Comparison of ENCODE assay signal across 2 worm cellular contexts in the genomic region with DNA sequence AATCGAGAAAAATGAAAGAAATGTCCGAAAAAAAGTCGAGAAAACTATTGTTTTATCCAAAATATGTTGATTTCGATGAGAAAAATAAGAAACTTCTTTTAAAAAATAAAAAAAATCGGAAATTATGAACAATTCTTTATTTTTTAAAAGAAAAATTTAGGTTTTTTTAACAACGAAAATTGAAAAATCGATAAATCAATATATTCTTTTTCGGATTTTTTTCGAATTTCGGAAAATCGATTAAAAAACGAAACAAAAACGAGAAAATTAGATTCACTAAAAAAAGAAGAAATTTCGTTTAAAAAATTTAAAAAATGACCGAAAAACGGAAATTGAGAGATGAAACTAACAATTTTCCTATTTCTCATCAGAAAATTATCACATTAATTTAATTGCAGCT.
TF ChIP-seq lines count a peak whose summit lies in the region.

No protein-coding gene starts in this region.

TF ChIP-seq in whole organism, L3 larva, 47 proteins besides CTCF, POLR2A, EP300 and RAD21:
- TF ChIP-seq ama-1 (optimal IDR thresholded peaks at IDR 0.05; lab: Kevin White, UChicago) (no peak), nhr-43 (tag; optimal IDR thresholded peaks at IDR 0.05; lab: Kevin White, UChicago; ENCODE audit: poor library complexity, severe bottlenecking) (no peak), ceh-28 (tag; optimal IDR thresholded peaks at IDR 0.05; lab: Kevin White, UChicago) (peak; percentile 66)

TF ChIP-seq in whole organism, L4 larva, 104 proteins besides CTCF, POLR2A, EP300 and RAD21:
- TF ChIP-seq ceh-28 (tag; optimal IDR thresholded peaks at IDR 0.05; lab: Kevin White, UChicago) (peak; percentile 80), cey-2 (tag; optimal IDR thresholded peaks at IDR 0.05; lab: Kevin White, UChicago; ENCODE audit: borderline replicate concordance, insufficient read depth) (no peak)
